Worm (Caenorhabditis elegans) whole organism, L4/young adult: ENCODE results near the gene Y51H4A.936.

Source experiments
- dao-5 ChIP-seq: sonication (generic microtip); optimal IDR thresholded peaks from 2 replicates; lab custom pipeline; 2016; ENCODE audit warnings: missing genotype, missing genetic modification characterization, moderate library complexity, missing compliant biosample characterization
- him-1 ChIP-seq: sonication (generic microtip); optimal IDR thresholded peaks from 2 replicates; lab custom pipeline; 2016; ENCODE audit warnings: missing genotype, missing genetic modification reagents, missing genetic modification characterization, missing compliant biosample characterization

DNA sequence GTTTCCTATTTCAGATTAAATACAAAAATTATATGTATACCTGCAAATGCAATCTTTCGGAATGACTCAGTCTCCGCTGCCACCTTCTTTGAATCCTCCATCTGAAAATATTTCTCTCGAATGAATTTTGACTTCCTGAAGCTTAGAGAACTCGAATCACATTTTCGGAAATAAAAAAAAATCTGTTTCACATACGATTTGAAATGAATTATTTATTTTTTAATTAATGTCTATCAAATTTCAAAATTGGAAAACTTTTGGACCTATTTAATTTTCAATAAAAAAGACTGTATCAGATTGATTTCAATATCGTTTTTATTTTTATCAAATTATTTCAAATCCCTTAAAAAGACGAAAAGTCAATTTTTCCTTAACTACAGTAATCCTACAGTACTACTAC lies 26.5 kb upstream of the Y51H4A.936 start, which contains the start of gene col-137:
- TF ChIP-seq him-1 (no peak), dao-5 (no peak)
